Worm (Caenorhabditis elegans): ENCODE results near the gene tofu-6.

The tofu-6 gene

ce11 chrII:5389831-5390323, 31.2 kb upstream of the tofu-6 start, which contains the start of gene ndx-6 (continued):
- no peak for TF ChIP-seq lin-26 (GFP tag; IDR thresholded peaks at IDR 0.05)
- TF ChIP-seq ceh-91 (GFP tag; IDR thresholded peaks at IDR 0.05) = 0 out of 2 replicates have a peak, but pooled peaks have one; percentile 33
- no peak for TF ChIP-seq lsy-27 (tag; optimal IDR thresholded peaks at IDR 0.05; ENCODE audit: borderline replicate concordance, insufficient read depth)
- TF ChIP-seq madf-8 (GFP tag; conservative IDR thresholded peaks at IDR 0.05) = no peak
- peak; percentile 73 for TF ChIP-seq madf-6 (GFP tag; IDR thresholded peaks at IDR 0.05)
- peak; percentile 53; the same call in 1 of the 2 replicates for TF ChIP-seq hsf-1 (GFP tag; IDR thresholded peaks at IDR 0.05)
- no peak for TF ChIP-seq snpc-1.1 (tag; optimal IDR thresholded peaks at IDR 0.05; ENCODE audit: insufficient read depth)
- TF ChIP-seq B0336.3 (GFP tag; IDR thresholded peaks at IDR 0.05) = 0 out of 2 replicates have a peak, but pooled peaks have one; percentile 55
- no peak for TF ChIP-seq dpff-1 (tag; optimal IDR thresholded peaks at IDR 0.05)
- peak; percentile 67 for TF ChIP-seq dox-1 (GFP tag; IDR thresholded peaks at IDR 0.05)
- TF ChIP-seq nhr-27 (tag; optimal IDR thresholded peaks at IDR 0.05) = no peak
- TF ChIP-seq egl-18 (GFP tag; IDR thresholded peaks at IDR 0.05) = no peak
- 0 out of 2 replicates have a peak, but pooled peaks have one; percentile 33 for TF ChIP-seq attf-3 (GFP tag; conservative IDR thresholded peaks at IDR 0.05)
- no peak for TF ChIP-seq gei-17 (GFP tag; optimal IDR thresholded peaks at IDR 0.05)

DNA sequence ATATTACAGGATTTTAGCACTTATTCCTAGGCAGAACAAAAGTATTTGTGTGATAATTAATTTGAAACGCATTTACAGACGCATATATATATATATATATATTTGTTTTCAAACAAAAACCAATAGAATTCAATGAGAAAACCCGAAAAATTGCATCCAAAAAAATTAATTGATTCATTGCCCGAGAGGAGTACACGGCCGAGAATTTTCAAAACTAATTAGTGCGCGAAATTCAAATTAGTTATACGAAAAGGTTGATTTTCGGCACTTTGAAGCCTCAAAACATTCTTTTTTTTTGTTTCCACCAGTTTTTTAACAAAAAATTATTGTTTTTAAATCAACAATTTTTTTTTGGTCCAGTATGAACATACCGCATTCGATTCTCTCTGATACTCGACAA, 29.6 kb upstream of the tofu-6 start:
- TF ChIP-seq mxl-1 (tag; optimal IDR thresholded peaks at IDR 0.05) = no peak
- peak; percentile 25 for TF ChIP-seq lin-54 (GFP tag; optimal IDR thresholded peaks at IDR 0.05)

DNA sequence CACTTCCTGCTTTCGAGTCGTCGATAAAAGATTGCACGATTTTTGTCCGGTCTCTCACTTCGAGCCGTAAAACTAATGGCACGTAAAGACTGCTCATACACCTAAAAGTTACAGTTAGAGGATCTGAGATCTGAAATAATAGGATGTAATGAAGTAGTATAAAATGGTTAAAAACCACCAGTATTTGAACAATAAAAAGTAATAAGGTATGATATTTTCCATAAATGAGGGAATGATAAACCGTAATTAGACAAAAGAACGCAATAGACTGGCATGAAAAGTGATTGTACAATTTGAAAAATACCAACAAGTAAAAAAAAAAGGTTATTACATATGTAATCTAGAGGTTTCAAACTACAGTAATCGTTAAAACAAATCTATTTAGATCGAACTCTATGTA, 28.0 kb upstream of the tofu-6 start, which contains the start of gene brap-2:
brap-2 (minus strand) TSS at position 101 of the 400 bp plus-strand sequence.
- TF ChIP-seq egl-44 (GFP tag; IDR thresholded peaks at IDR 0.05) = no peak
- no peak for TF ChIP-seq rcor-1 (GFP tag; IDR thresholded peaks at IDR 0.05)
- TF ChIP-seq lin-40 (tag; optimal IDR thresholded peaks at IDR 0.05) = no peak
- no peak for TF ChIP-seq dpl-1 (GFP tag; optimal IDR thresholded peaks at IDR 0.05)
- no peak for TF ChIP-seq hmg-20 (GFP tag; IDR thresholded peaks at IDR 0.05)
- TF ChIP-seq F37B4.10 (GFP tag; IDR thresholded peaks at IDR 0.05) = no peak
- TF ChIP-seq die-1 (tag; optimal IDR thresholded peaks at IDR 0.05) = no peak
- TF ChIP-seq cebp-2 (GFP tag; IDR thresholded peaks at IDR 0.05) = no peak
- no peak for TF ChIP-seq akir-1 (GFP tag; optimal IDR thresholded peaks at IDR 0.05)

ce11 chrII:5395594-5395993, 25.5 kb upstream of the tofu-6 start, which contains the start of gene pink-1:
pink-1 (minus strand) TSS chrII:5395694.
- no peak for TF ChIP-seq madf-6 (GFP tag; IDR thresholded peaks at IDR 0.05)
- no peak for TF ChIP-seq dpff-1 (tag; optimal IDR thresholded peaks at IDR 0.05)
- no peak for TF ChIP-seq egrh-3 (GFP tag; IDR thresholded peaks at IDR 0.05)
- no peak for TF ChIP-seq nhr-90 (tag; optimal IDR thresholded peaks at IDR 0.05)
- no peak for TF ChIP-seq lsl-1 (GFP tag; optimal IDR thresholded peaks at IDR 0.05)
- TF ChIP-seq attf-6 (GFP tag; IDR thresholded peaks at IDR 0.05) = no peak
- TF ChIP-seq hlh-12 (tag; optimal IDR thresholded peaks at IDR 0.05) = no peak
- no peak for TF ChIP-seq F57A8.1 (GFP tag; optimal IDR thresholded peaks at IDR 0.05)
- TF ChIP-seq ztf-6 (GFP tag; IDR thresholded peaks at IDR 0.05) = no peak
- TF ChIP-seq lin-54 (GFP tag; optimal IDR thresholded peaks at IDR 0.05) = no peak
- TF ChIP-seq dox-1 (GFP tag; IDR thresholded peaks at IDR 0.05) = no peak
- no peak for TF ChIP-seq F23B12.7 (tag; optimal IDR thresholded peaks at IDR 0.05; ENCODE audit: insufficient read depth)
- TF ChIP-seq die-1 (tag; optimal IDR thresholded peaks at IDR 0.05) = no peak
- TF ChIP-seq ceh-58 (GFP tag; IDR thresholded peaks at IDR 0.05) = no peak
- no peak for TF ChIP-seq nfyb-1 (GFP tag; IDR thresholded peaks at IDR 0.05)
- no peak for TF ChIP-seq snpc-1.3 (tag; optimal IDR thresholded peaks at IDR 0.05; ENCODE audit: insufficient read depth)
- no peak for TF ChIP-seq unc-62 (GFP tag; optimal IDR thresholded peaks at IDR 0.05)

Data from whole organism, young adult.